Worm (Caenorhabditis elegans) whole organism, L1 larva: Measurements from ENCODE around the gene Y39A1A.16.

Experiments used
- C16A3.4 ChIP-seq: fragments of 150-350 bp; optimal IDR thresholded peaks from 2 replicates; lab custom pipeline; 2014; ENCODE audit warnings: missing biosample characterization, missing genetic modification characterization
- aha-1 ChIP-seq: fragments of 150-350 bp; optimal IDR thresholded peaks from 2 replicates; lab custom pipeline; 2014; ENCODE audit warnings: missing biosample characterization, missing genetic modification characterization
- ama-1 ChIP-seq: fragments of 150-350 bp; optimal IDR thresholded peaks from 2 replicates; lab custom pipeline; 2014
- blmp-1 ChIP-seq: fragments of 150-350 bp; optimal IDR thresholded peaks from 2 replicates; lab custom pipeline; 2014; ENCODE audit warnings: missing biosample characterization, missing genetic modification characterization
- ceh-63 ChIP-seq: fragments of 200-800 bp; sonication (Bioruptor generic); optimal IDR thresholded peaks from 2 replicates; lab custom pipeline; 2018; ENCODE audit warnings: mild to moderate bottlenecking, missing genetic modification characterization, missing compliant biosample characterization
- ceh-88 ChIP-seq: fragments of 200-800 bp; sonication (Bioruptor generic); IDR thresholded peaks from 2 replicates; pipeline ENCODE4 v1.3.6; 2022; ENCODE audit warnings: missing genetic modification characterization, missing compliant biosample characterization
- ceh-90 ChIP-seq: sonication (generic microtip); optimal IDR thresholded peaks from 2 replicates; lab custom pipeline; 2016; ENCODE audit warnings: missing genetic modification characterization, missing compliant biosample characterization
- dpl-1 ChIP-seq, 3 experiments: fragments of 150-350 bp in 2 of 3; sonication (generic microtip) in 1 of 3; optimal IDR thresholded peaks; 2 replicates each; lab custom pipeline; 2014 to 2017; ENCODE audit warnings: missing biosample characterization in 3 of 3, missing genetic modification characterization in 3 of 3, missing genetic modification reagents in 3 of 3
- dsc-1 ChIP-seq: sonication (generic microtip); optimal IDR thresholded peaks from 2 replicates; lab custom pipeline; 2016; ENCODE audit warnings: mild to moderate bottlenecking, missing genetic modification characterization, missing compliant biosample characterization
- efl-1 ChIP-seq, 4 experiments: fragments of 150-350 bp; optimal IDR thresholded peaks in 3 of 4; peaks in 1 of 4; 1 replicate in 1 of 4; 2 replicates in 3 of 4; lab custom pipeline; 2014; ENCODE audit warnings: missing biosample characterization in 2 of 4, missing genetic modification characterization in 2 of 4, missing genetic modification reagents in 2 of 4
- elt-2 ChIP-seq: sonication (generic microtip); optimal IDR thresholded peaks from 2 replicates; lab custom pipeline; 2016; ENCODE audit warnings: missing genetic modification characterization, mild to moderate bottlenecking, inconsistent platforms, missing compliant biosample characterization, missing genetic modification reagents
- elt-3 ChIP-seq, 6 experiments: fragments of 150-350 bp in 1 of 6; sonication (generic microtip); optimal IDR thresholded peaks; 2 replicates each; lab custom pipeline; 2017 to 2018; ENCODE audit warnings: missing biosample characterization in 6 of 6, missing genetic modification characterization in 6 of 6, inconsistent platforms in 1 of 6
- fkh-8 ChIP-seq: sonication (generic microtip); optimal IDR thresholded peaks from 2 replicates; lab custom pipeline; 2016; ENCODE audit warnings: mild to moderate bottlenecking, missing genetic modification characterization, missing compliant biosample characterization
- grh-1 ChIP-seq: fragments of 200-800 bp; sonication (Bioruptor generic); IDR thresholded peaks from 2 replicates; pipeline ENCODE4 v1.3.6; 2022; ENCODE audit warnings: missing genetic modification reagents, missing genetic modification characterization, missing compliant biosample characterization
- hlh-17 ChIP-seq: fragments of 200-800 bp; sonication (Bioruptor generic); optimal IDR thresholded peaks from 2 replicates; lab custom pipeline; 2018; ENCODE audit warnings: missing genetic modification characterization, mild to moderate bottlenecking, missing compliant biosample characterization, moderate library complexity, borderline replicate concordance
- lin-14 ChIP-seq: fragments of 200-800 bp; sonication (Bioruptor generic); optimal IDR thresholded peaks from 2 replicates; lab custom pipeline; 2018; ENCODE audit warnings: mild to moderate bottlenecking, missing genetic modification characterization, moderate library complexity, missing compliant biosample characterization
- lin-35 ChIP-seq, 2 experiments: fragments of 150-350 bp; optimal IDR thresholded peaks; 2 replicates each; lab custom pipeline; 2014; ENCODE audit warnings: missing biosample characterization in 2 of 2, missing genetic modification characterization in 2 of 2, missing genetic modification reagents in 2 of 2
- lin-39 ChIP-seq: fragments of 150-350 bp; optimal IDR thresholded peaks from 2 replicates; lab custom pipeline; 2014; ENCODE audit warnings: missing biosample characterization, missing genetic modification reagents, missing genetic modification characterization
- lir-3 ChIP-seq: sonication (generic microtip); optimal IDR thresholded peaks from 2 replicates; lab custom pipeline; 2016; ENCODE audit warnings: mild to moderate bottlenecking, missing genetic modification characterization, moderate library complexity, missing compliant biosample characterization; ENCODE audit not compliant: poor library complexity
- lsy-2 ChIP-seq, 2 experiments: fragments of 150-350 bp; optimal IDR thresholded peaks; 2 replicates each; lab custom pipeline; 2014; ENCODE audit warnings: missing biosample characterization in 2 of 2, missing genetic modification characterization in 2 of 2
- mab-9 ChIP-seq: fragments of 200-800 bp; sonication (Bioruptor generic); IDR thresholded peaks from 2 replicates; pipeline ENCODE4 v1.3.6; 2022; ENCODE audit warnings: missing genetic modification reagents, missing genetic modification characterization, missing compliant biosample characterization
- mdl-1 ChIP-seq, 2 experiments: fragments of 150-350 bp; optimal IDR thresholded peaks; 2 replicates each; lab custom pipeline; 2014 to 2017; ENCODE audit warnings: missing biosample characterization in 2 of 2, missing genetic modification characterization in 2 of 2, inconsistent platforms in 1 of 2
- mef-2 ChIP-seq: fragments of 150-350 bp; optimal IDR thresholded peaks from 2 replicates; lab custom pipeline; 2014; ENCODE audit warnings: missing biosample characterization, missing genetic modification characterization
- mep-1 ChIP-seq: fragments of 150-350 bp; optimal IDR thresholded peaks from 2 replicates; lab custom pipeline; 2014; ENCODE audit warnings: missing biosample characterization, missing genetic modification characterization
- nhr-11 ChIP-seq: fragments of 150-350 bp; optimal IDR thresholded peaks from 2 replicates; lab custom pipeline; 2014; ENCODE audit warnings: missing biosample characterization, missing genetic modification characterization
- nhr-12 ChIP-seq: sonication (generic microtip); optimal IDR thresholded peaks from 2 replicates; lab custom pipeline; 2017; ENCODE audit warnings: missing biosample characterization, missing genetic modification characterization
- nhr-19 ChIP-seq: fragments of 200-800 bp; sonication (Bioruptor generic); conservative IDR thresholded peaks from 2 replicates; pipeline ENCODE4 v1.3.6; 2022; ENCODE audit warnings: missing genetic modification characterization, missing compliant biosample characterization
- nhr-20 ChIP-seq: sonication (generic microtip); optimal IDR thresholded peaks from 2 replicates; lab custom pipeline; 2016; ENCODE audit warnings: mild to moderate bottlenecking, missing genetic modification characterization, missing compliant biosample characterization
- nhr-237 ChIP-seq: fragments of 150-350 bp; optimal IDR thresholded peaks from 2 replicates; lab custom pipeline; 2014; ENCODE audit warnings: missing biosample characterization, missing genetic modification characterization
- nhr-28 ChIP-seq: fragments of 150-350 bp; optimal IDR thresholded peaks from 2 replicates; lab custom pipeline; 2014; ENCODE audit warnings: missing biosample characterization, missing genetic modification characterization
- nhr-47 ChIP-seq: sonication (generic microtip); optimal IDR thresholded peaks from 2 replicates; lab custom pipeline; 2016; ENCODE audit warnings: mild to moderate bottlenecking, missing genetic modification characterization, moderate library complexity, missing compliant biosample characterization
- nhr-71 ChIP-seq: sonication (generic microtip); optimal IDR thresholded peaks from 2 replicates; lab custom pipeline; 2016; ENCODE audit warnings: mild to moderate bottlenecking, missing genetic modification characterization, moderate library complexity, missing compliant biosample characterization
- nhr-85 ChIP-seq: sonication (generic microtip); peaks from one replicate; lab custom pipeline; 2016; ENCODE audit warnings: missing genetic modification characterization, inconsistent platforms, missing compliant biosample characterization
- nhr-90 ChIP-seq: sonication (generic microtip); optimal IDR thresholded peaks from 2 replicates; lab custom pipeline; 2016; ENCODE audit warnings: mild to moderate bottlenecking, missing genetic modification characterization, missing compliant biosample characterization; ENCODE audit not compliant: poor library complexity
- pax-3 ChIP-seq: fragments of 200-800 bp; sonication (Bioruptor generic); optimal IDR thresholded peaks from 2 replicates; lab custom pipeline; 2018; ENCODE audit warnings: mild to moderate bottlenecking, missing genetic modification characterization, moderate library complexity, missing compliant biosample characterization
- pqm-1 ChIP-seq: sonication (generic microtip); optimal IDR thresholded peaks from 3 replicates; lab custom pipeline; 2017; ENCODE audit warnings: missing biosample characterization, missing genetic modification characterization
- rnt-1 ChIP-seq: sonication (generic microtip); optimal IDR thresholded peaks from 2 replicates; lab custom pipeline; 2016; ENCODE audit warnings: mild to moderate bottlenecking, missing genetic modification characterization, moderate library complexity, missing compliant biosample characterization
- skn-1 ChIP-seq: fragments of 150-350 bp; optimal IDR thresholded peaks from 2 replicates; lab custom pipeline; 2014; ENCODE audit warnings: missing biosample characterization, missing genetic modification characterization
- snpc-4 ChIP-seq: fragments of 150-350 bp; optimal IDR thresholded peaks from 2 replicates; lab custom pipeline; 2014; ENCODE audit warnings: missing biosample characterization, missing genetic modification characterization
- snu-23 ChIP-seq: sonication (generic microtip); optimal IDR thresholded peaks from 2 replicates; lab custom pipeline; 2016; ENCODE audit warnings: missing genetic modification characterization, missing compliant biosample characterization
- swsn-7 ChIP-seq: sonication (generic microtip); optimal IDR thresholded peaks from 2 replicates; lab custom pipeline; 2016; ENCODE audit warnings: missing genetic modification characterization, missing compliant biosample characterization
- tbx-2 ChIP-seq: sonication (generic microtip); optimal IDR thresholded peaks from 2 replicates; lab custom pipeline; 2016; ENCODE audit warnings: missing genetic modification characterization, missing compliant biosample characterization
- unc-62 ChIP-seq: fragments of 150-350 bp; optimal IDR thresholded peaks from 2 replicates; lab custom pipeline; 2014; ENCODE audit warnings: missing biosample characterization, missing genetic modification reagents, missing genetic modification characterization
- zag-1 ChIP-seq: fragments of 150-350 bp; optimal IDR thresholded peaks from 2 replicates; lab custom pipeline; 2014; ENCODE audit warnings: missing biosample characterization, missing genetic modification characterization
- ztf-11 ChIP-seq, 2 experiments: sonication (generic microtip); optimal IDR thresholded peaks; 2 replicates each; lab custom pipeline; 2016 to 2017; ENCODE audit warnings: missing genetic modification characterization in 2 of 2, missing biosample characterization in 1 of 2, missing compliant biosample characterization in 1 of 2

The Y39A1A.16 gene

DNA sequence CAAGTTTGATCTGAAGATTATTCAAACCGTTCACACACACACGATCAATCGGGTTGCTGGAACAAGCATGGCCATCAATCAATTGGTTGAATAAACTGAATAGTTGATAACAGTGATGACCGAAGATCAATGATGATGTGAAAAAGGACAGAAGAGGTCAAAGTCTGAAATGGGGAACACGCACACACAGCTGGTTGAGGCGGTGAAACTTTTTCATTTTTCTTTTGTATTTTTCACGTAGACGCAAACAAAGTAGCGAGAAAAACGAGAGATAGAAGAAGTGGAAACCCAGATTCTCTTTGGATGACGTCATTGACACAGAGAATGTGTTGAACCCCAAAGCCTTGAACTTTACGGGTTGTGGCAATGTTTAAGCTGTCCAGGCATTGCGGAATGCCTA, 38.4 kb downstream of the Y39A1A.16 start (continued):
- peak in 1 of 3 experiments; percentile 38 for TF ChIP-seq dpl-1 (GFP tag; optimal IDR thresholded peaks at IDR 0.05; lab: Kevin White, UChicago)
- peak; percentile 26 for TF ChIP-seq tbx-2 (tag; lab: Kevin White, UChicago)
- TF ChIP-seq lir-3 (tag; lab: Kevin White, UChicago): no peak
- TF ChIP-seq, all 84 proteins: peak for 28

DNA sequence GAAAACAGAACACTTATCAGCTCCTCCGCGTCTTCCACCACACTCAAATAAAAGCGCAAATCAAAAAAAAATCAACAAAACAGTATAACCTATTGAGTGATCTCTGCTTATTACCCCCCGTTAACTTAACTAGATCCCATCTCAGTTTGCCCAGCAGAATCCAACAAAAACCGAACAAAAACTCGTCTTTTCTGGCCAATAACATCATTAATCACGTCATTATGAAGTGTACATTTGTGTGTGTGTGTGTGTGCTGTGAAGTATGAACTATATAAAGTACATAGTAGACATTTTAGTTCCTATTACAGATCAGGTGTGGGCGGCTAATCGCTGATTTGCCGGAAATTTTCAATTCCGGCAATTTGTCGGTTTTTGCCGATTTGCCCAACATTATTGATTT, 39.0 kb downstream of the Y39A1A.16 start:
- TF ChIP-seq ceh-88 (GFP tag; lab: Robert Waterston, UW): no peak
- peak; percentile 9 for TF ChIP-seq ama-1 (lab: Kevin White, UChicago)
- TF ChIP-seq nhr-85 (tag; lab: Kevin White, UChicago): peak; percentile 71

- TF ChIP-seq elt-2 (peak; percentile 44), nhr-71 (tag; lab: Kevin White, UChicago) (peak; percentile 44), ceh-90 (tag; lab: Kevin White, UChicago) (peak; percentile 17), nhr-237 (tag; lab: Kevin White, UChicago) (no peak), ceh-63 (no peak), lin-14 (GFP tag; lab: Kevin White, UChicago) (peak; percentile 30), fkh-8 (tag; lab: Kevin White, UChicago) (no peak), snu-23 (GFP tag; lab: Kevin White, UChicago) (peak; percentile 32), snpc-4 (tag; lab: Kevin White, UChicago) (no peak), dsc-1 (no peak), swsn-7 (tag; lab: Kevin White, UChicago) (peak; percentile 7), lsy-2 (tag; optimal IDR thresholded peaks at IDR 0.05; lab: Kevin White, UChicago) (peak in 1 of 2 experiments; percentile 19), aha-1 (tag; lab: Kevin White, UChicago) (no peak), efl-1 (optimal IDR thresholded peaks at IDR 0.05; lab: Kevin White, UChicago) (no peak), efl-1 (GFP tag; optimal IDR thresholded peaks at IDR 0.05 in 1 of 2; lab: Kevin White, UChicago) (peak in 1 of 2 experiments; percentile 78), hlh-17 (no peak), unc-62 (GFP tag; lab: Kevin White, UChicago) (no peak), nhr-90 (tag; lab: Kevin White, UChicago) (peak; percentile 52), mdl-1 (tag; optimal IDR thresholded peaks at IDR 0.05; lab: Kevin White, UChicago) (peak in 1 of 2 experiments; percentile 50), nhr-11 (no peak), pqm-1 (no peak), pax-3 (tag; lab: Kevin White, UChicago) (no peak), nhr-85 (tag; lab: Kevin White, UChicago) (peak; percentile 56), lir-3 (tag; lab: Kevin White, UChicago) (peak; percentile 47), zag-1 (tag; lab: Kevin White, UChicago) (no peak), blmp-1 (peak; percentile 26), nhr-20 (peak; percentile 71), nhr-19 (peak; percentile 42; the same call in 1 of the 2 replicates), nhr-28 (tag; lab: Kevin White, UChicago) (no peak), elt-3 (tag; optimal IDR thresholded peaks at IDR 0.05; lab: Kevin White, UChicago) (peak in 3 of 6 experiments; percentile 60 to 90 (median 80)), grh-1 (GFP tag; lab: Robert Waterston, UW) (no peak), skn-1 (tag; lab: Kevin White, UChicago) (no peak), mep-1 (peak; percentile 35), ztf-11 (tag; optimal IDR thresholded peaks at IDR 0.05; lab: Kevin White, UChicago) (no peak), mef-2 (tag; lab: Kevin White, UChicago) (no peak), tbx-2 (tag; lab: Kevin White, UChicago) (peak; percentile 24), mab-9 (no peak), C16A3.4 (peak; percentile 17), nhr-47 (tag; lab: Kevin White, UChicago) (no peak), lin-39 (tag; lab: Kevin White, UChicago) (no peak), rnt-1 (tag; lab: Kevin White, UChicago) (no peak), lin-35 (GFP tag; optimal IDR thresholded peaks at IDR 0.05; lab: Kevin White, UChicago) (peak in 1 of 2 experiments; percentile 65), nhr-12 (tag; lab: Kevin White, UChicago) (no peak)
These were observed 40.0 kb downstream of the Y39A1A.16 start for ce11 chrIII:10719057-10719456.
